Worm (Caenorhabditis elegans) whole organism, L1 larva: ENCODE results near the gene asm-1.

Source experiments
- C04F5.9 ChIP-seq: sonication (generic microtip); optimal IDR thresholded peaks from 2 replicates; lab custom pipeline; 2016; ENCODE audit warnings: missing genetic modification characterization, missing compliant biosample characterization
- C16A3.4 ChIP-seq: fragments of 150-350 bp; optimal IDR thresholded peaks from 2 replicates; lab custom pipeline; 2014; ENCODE audit warnings: missing biosample characterization, missing genetic modification characterization
- alr-1 ChIP-seq: fragments of 200-800 bp; sonication (Bioruptor generic); optimal IDR thresholded peaks from 2 replicates; lab custom pipeline; 2018; ENCODE audit warnings: borderline replicate concordance, mild to moderate bottlenecking, missing genetic modification characterization, missing compliant biosample characterization
- aly-2 ChIP-seq: fragments of 150-350 bp; optimal IDR thresholded peaks from 2 replicates; lab custom pipeline; 2014; ENCODE audit warnings: missing biosample characterization, missing genetic modification characterization
- ceh-63 ChIP-seq: fragments of 200-800 bp; sonication (Bioruptor generic); optimal IDR thresholded peaks from 2 replicates; lab custom pipeline; 2018; ENCODE audit warnings: mild to moderate bottlenecking, missing genetic modification characterization, missing compliant biosample characterization
- ceh-8 ChIP-seq: fragments of 200-800 bp; sonication (Bioruptor generic); optimal IDR thresholded peaks from 2 replicates; lab custom pipeline; 2018; ENCODE audit warnings: mild to moderate bottlenecking, missing genetic modification characterization, moderate library complexity, missing compliant biosample characterization
- ceh-82 ChIP-seq, 3 experiments: fragments of 150-350 bp in 1 of 3; sonication (generic microtip) in 2 of 3; optimal IDR thresholded peaks; 2 replicates each; lab custom pipeline; 2014 to 2017; ENCODE audit warnings: missing biosample characterization in 3 of 3, missing genetic modification characterization in 3 of 3
- ceh-90 ChIP-seq: sonication (generic microtip); optimal IDR thresholded peaks from 2 replicates; lab custom pipeline; 2016; ENCODE audit warnings: missing genetic modification characterization, missing compliant biosample characterization
- dpl-1 ChIP-seq, 3 experiments: fragments of 150-350 bp in 2 of 3; sonication (generic microtip) in 1 of 3; optimal IDR thresholded peaks; 2 replicates each; lab custom pipeline; 2014 to 2017; ENCODE audit warnings: missing biosample characterization in 3 of 3, missing genetic modification characterization in 3 of 3, missing genetic modification reagents in 3 of 3
- efl-1 ChIP-seq, 4 experiments: fragments of 150-350 bp; optimal IDR thresholded peaks in 3 of 4; peaks in 1 of 4; 1 replicate in 1 of 4; 2 replicates in 3 of 4; lab custom pipeline; 2014; ENCODE audit warnings: missing biosample characterization in 2 of 4, missing genetic modification characterization in 2 of 4, missing genetic modification reagents in 2 of 4
- efl-3 ChIP-seq: fragments of 200-800 bp; sonication (Bioruptor generic); optimal IDR thresholded peaks from 2 replicates; lab custom pipeline; 2018; ENCODE audit warnings: mild to moderate bottlenecking, missing genetic modification characterization, missing compliant biosample characterization
- egl-13 ChIP-seq: sonication (generic microtip); optimal IDR thresholded peaks from 2 replicates; lab custom pipeline; 2016; ENCODE audit warnings: missing genotype, missing genetic modification reagents, missing genetic modification characterization, missing compliant biosample characterization
- elt-2 ChIP-seq: sonication (generic microtip); optimal IDR thresholded peaks from 2 replicates; lab custom pipeline; 2016; ENCODE audit warnings: missing genetic modification characterization, mild to moderate bottlenecking, inconsistent platforms, missing compliant biosample characterization, missing genetic modification reagents
- elt-3 ChIP-seq, 6 experiments: fragments of 150-350 bp in 1 of 6; sonication (generic microtip); optimal IDR thresholded peaks; 2 replicates each; lab custom pipeline; 2017 to 2018; ENCODE audit warnings: missing biosample characterization in 6 of 6, missing genetic modification characterization in 6 of 6, inconsistent platforms in 1 of 6
- ets-5 ChIP-seq: fragments of 200-800 bp; sonication (Bioruptor generic); IDR thresholded peaks from 2 replicates; pipeline ENCODE4 v1.3.6; 2022; ENCODE audit warnings: missing genetic modification characterization, missing compliant biosample characterization
- fos-1 ChIP-seq: fragments of 150-350 bp; optimal IDR thresholded peaks from 2 replicates; lab custom pipeline; 2014; ENCODE audit warnings: missing biosample characterization, missing genetic modification characterization
- hlh-17 ChIP-seq: fragments of 200-800 bp; sonication (Bioruptor generic); optimal IDR thresholded peaks from 2 replicates; lab custom pipeline; 2018; ENCODE audit warnings: missing genetic modification characterization, mild to moderate bottlenecking, missing compliant biosample characterization, moderate library complexity, borderline replicate concordance
- hlh-4 ChIP-seq: sonication (generic microtip); optimal IDR thresholded peaks from 2 replicates; lab custom pipeline; 2016; ENCODE audit warnings: mild to moderate bottlenecking, missing genetic modification characterization, missing compliant biosample characterization
- isw-1 ChIP-seq: fragments of 200-800 bp; sonication (Bioruptor generic); IDR thresholded peaks from 2 replicates; pipeline ENCODE4 v1.3.6; 2022; ENCODE audit warnings: missing genetic modification characterization, missing compliant biosample characterization
- jun-1 ChIP-seq: fragments of 150-350 bp; optimal IDR thresholded peaks from 2 replicates; lab custom pipeline; 2014; ENCODE audit warnings: missing biosample characterization, missing genetic modification reagents, missing genetic modification characterization
- lin-13 ChIP-seq: fragments of 150-350 bp; optimal IDR thresholded peaks from 2 replicates; lab custom pipeline; 2014; ENCODE audit warnings: missing biosample characterization, missing genetic modification reagents, missing genetic modification characterization
- lin-14 ChIP-seq: fragments of 200-800 bp; sonication (Bioruptor generic); optimal IDR thresholded peaks from 2 replicates; lab custom pipeline; 2018; ENCODE audit warnings: mild to moderate bottlenecking, missing genetic modification characterization, moderate library complexity, missing compliant biosample characterization
- lin-35 ChIP-seq, 2 experiments: fragments of 150-350 bp; optimal IDR thresholded peaks; 2 replicates each; lab custom pipeline; 2014; ENCODE audit warnings: missing biosample characterization in 2 of 2, missing genetic modification characterization in 2 of 2, missing genetic modification reagents in 2 of 2
- lir-3 ChIP-seq: sonication (generic microtip); optimal IDR thresholded peaks from 2 replicates; lab custom pipeline; 2016; ENCODE audit warnings: mild to moderate bottlenecking, missing genetic modification characterization, moderate library complexity, missing compliant biosample characterization; ENCODE audit not compliant: poor library complexity
- mab-9 ChIP-seq: fragments of 200-800 bp; sonication (Bioruptor generic); IDR thresholded peaks from 2 replicates; pipeline ENCODE4 v1.3.6; 2022; ENCODE audit warnings: missing genetic modification reagents, missing genetic modification characterization, missing compliant biosample characterization
- mdl-1 ChIP-seq, 2 experiments: fragments of 150-350 bp; optimal IDR thresholded peaks; 2 replicates each; lab custom pipeline; 2014 to 2017; ENCODE audit warnings: missing biosample characterization in 2 of 2, missing genetic modification characterization in 2 of 2, inconsistent platforms in 1 of 2
- mep-1 ChIP-seq: fragments of 150-350 bp; optimal IDR thresholded peaks from 2 replicates; lab custom pipeline; 2014; ENCODE audit warnings: missing biosample characterization, missing genetic modification characterization
- nhr-11 ChIP-seq: fragments of 150-350 bp; optimal IDR thresholded peaks from 2 replicates; lab custom pipeline; 2014; ENCODE audit warnings: missing biosample characterization, missing genetic modification characterization
- nhr-20 ChIP-seq: sonication (generic microtip); optimal IDR thresholded peaks from 2 replicates; lab custom pipeline; 2016; ENCODE audit warnings: mild to moderate bottlenecking, missing genetic modification characterization, missing compliant biosample characterization
- nhr-237 ChIP-seq: fragments of 150-350 bp; optimal IDR thresholded peaks from 2 replicates; lab custom pipeline; 2014; ENCODE audit warnings: missing biosample characterization, missing genetic modification characterization
- nhr-28 ChIP-seq: fragments of 150-350 bp; optimal IDR thresholded peaks from 2 replicates; lab custom pipeline; 2014; ENCODE audit warnings: missing biosample characterization, missing genetic modification characterization
- nhr-71 ChIP-seq: sonication (generic microtip); optimal IDR thresholded peaks from 2 replicates; lab custom pipeline; 2016; ENCODE audit warnings: mild to moderate bottlenecking, missing genetic modification characterization, moderate library complexity, missing compliant biosample characterization
- nhr-76 ChIP-seq: sonication (generic microtip); optimal IDR thresholded peaks from 2 replicates; lab custom pipeline; 2017; ENCODE audit warnings: missing biosample characterization, missing genetic modification characterization
- nhr-77 ChIP-seq: fragments of 150-350 bp; optimal IDR thresholded peaks from 2 replicates; lab custom pipeline; 2014; ENCODE audit warnings: missing biosample characterization, missing genetic modification characterization
- pag-3 ChIP-seq: sonication (generic microtip); optimal IDR thresholded peaks from 2 replicates; lab custom pipeline; 2017; ENCODE audit warnings: missing genetic modification characterization, mild to moderate bottlenecking, missing compliant biosample characterization, antibody characterized with exemption, borderline replicate concordance; ENCODE audit not compliant: insufficient read depth
- pax-3 ChIP-seq: fragments of 200-800 bp; sonication (Bioruptor generic); optimal IDR thresholded peaks from 2 replicates; lab custom pipeline; 2018; ENCODE audit warnings: mild to moderate bottlenecking, missing genetic modification characterization, moderate library complexity, missing compliant biosample characterization
- skn-1 ChIP-seq: fragments of 150-350 bp; optimal IDR thresholded peaks from 2 replicates; lab custom pipeline; 2014; ENCODE audit warnings: missing biosample characterization, missing genetic modification characterization
- snu-23 ChIP-seq: sonication (generic microtip); optimal IDR thresholded peaks from 2 replicates; lab custom pipeline; 2016; ENCODE audit warnings: missing genetic modification characterization, missing compliant biosample characterization
- sptf-1 ChIP-seq: fragments of 150-350 bp; optimal IDR thresholded peaks from 2 replicates; lab custom pipeline; 2014; ENCODE audit warnings: missing biosample characterization, missing genetic modification characterization
- tbx-2 ChIP-seq: sonication (generic microtip); optimal IDR thresholded peaks from 2 replicates; lab custom pipeline; 2016; ENCODE audit warnings: missing genetic modification characterization, missing compliant biosample characterization
- unc-130 ChIP-seq: fragments of 150-350 bp; optimal IDR thresholded peaks from 2 replicates; lab custom pipeline; 2017; ENCODE audit warnings: missing biosample characterization, missing genetic modification characterization, inconsistent platforms
- unc-62 ChIP-seq: fragments of 150-350 bp; optimal IDR thresholded peaks from 2 replicates; lab custom pipeline; 2014; ENCODE audit warnings: missing biosample characterization, missing genetic modification reagents, missing genetic modification characterization
- unc-98 ChIP-seq: fragments of 200-800 bp; sonication (Bioruptor generic); IDR thresholded peaks from 2 replicates; pipeline ENCODE4 v1.3.6; 2022; ENCODE audit warnings: missing genetic modification characterization, missing compliant biosample characterization
- xbp-1 ChIP-seq: sonication (generic microtip); optimal IDR thresholded peaks from 2 replicates; lab custom pipeline; 2016; ENCODE audit warnings: missing genetic modification characterization, missing compliant biosample characterization
- zag-1 ChIP-seq: fragments of 150-350 bp; optimal IDR thresholded peaks from 2 replicates; lab custom pipeline; 2014; ENCODE audit warnings: missing biosample characterization, missing genetic modification characterization
- zip-4 ChIP-seq: fragments of 200-800 bp; sonication (Bioruptor generic); optimal IDR thresholded peaks from 2 replicates; lab custom pipeline; 2018; ENCODE audit warnings: mild to moderate bottlenecking, missing genetic modification characterization, moderate library complexity, missing compliant biosample characterization
- ztf-11 ChIP-seq, 2 experiments: sonication (generic microtip); optimal IDR thresholded peaks; 2 replicates each; lab custom pipeline; 2016 to 2017; ENCODE audit warnings: missing genetic modification characterization in 2 of 2, missing biosample characterization in 1 of 2, missing compliant biosample characterization in 1 of 2

Gene asm-1

ce11 chrII:6887319-6888005, 22.4 kb upstream of the asm-1 start, which contains the start of gene pmp-2:
TSS of gene pmp-2 (minus strand) at chrII:6887805.
- TF ChIP-seq hlh-4 (tag; lab: Kevin White, UChicago) (no peak), ceh-82 (tag; optimal IDR thresholded peaks at IDR 0.05; lab: Kevin White, UChicago) (no peak), elt-2 (peak; percentile 10), nhr-20 (peak; percentile 80), elt-3 (tag; optimal IDR thresholded peaks at IDR 0.05; lab: Kevin White, UChicago) (peak in 2 of 6 experiments; percentile 49 to 51), efl-1 (optimal IDR thresholded peaks at IDR 0.05; lab: Kevin White, UChicago) (no peak), efl-1 (GFP tag; optimal IDR thresholded peaks at IDR 0.05 in 1 of 2; lab: Kevin White, UChicago) (peak in 1 of 2 experiments; percentile 91), lin-35 (GFP tag; optimal IDR thresholded peaks at IDR 0.05; lab: Kevin White, UChicago) (peak in 1 of 2 experiments; percentile 4)

DNA sequence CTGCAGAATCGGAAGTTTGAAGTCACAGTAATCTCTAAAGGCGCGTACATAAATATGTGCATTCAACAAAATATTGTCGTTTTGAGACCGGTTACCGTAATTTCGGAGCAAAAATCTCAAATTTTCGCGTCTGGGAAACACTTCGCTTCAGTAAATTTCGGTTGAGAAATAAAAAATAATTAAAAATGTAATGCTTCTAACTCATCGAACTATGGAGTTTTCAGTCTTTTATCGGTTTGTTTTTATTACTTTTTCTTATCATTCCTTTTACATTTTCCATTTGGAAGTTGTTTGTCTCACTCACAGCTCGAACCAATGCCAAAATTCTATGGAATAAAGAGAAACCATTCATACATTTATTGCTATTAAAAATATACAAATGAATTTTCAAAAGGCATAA, 21.7 kb upstream of the asm-1 start:
- TF ChIP-seq ets-5 (GFP tag; lab: Robert Waterston, UW) (no peak), nhr-76 (tag; lab: Kevin White, UChicago) (no peak), nhr-11 (tag; lab: Kevin White, UChicago) (no peak), unc-130 (no peak), skn-1 (tag; lab: Kevin White, UChicago) (no peak), mab-9 (GFP tag; lab: Robert Waterston, UW) (0 out of 2 replicates have a peak, but pooled peaks have one; percentile 38), C16A3.4 (tag; lab: Kevin White, UChicago) (peak; percentile 39), mep-1 (tag; lab: Kevin White, UChicago) (no peak), dpl-1 (GFP tag; optimal IDR thresholded peaks at IDR 0.05; lab: Kevin White, UChicago) (peak in 1 of 3 experiments; percentile 18), ceh-63 (GFP tag; lab: Kevin White, UChicago) (no peak), pax-3 (peak; percentile 70), fos-1 (tag; lab: Kevin White, UChicago) (no peak), aly-2 (tag; lab: Kevin White, UChicago) (peak; percentile 99), ztf-11 (tag; optimal IDR thresholded peaks at IDR 0.05; lab: Kevin White, UChicago) (peak in 1 of 2 experiments; percentile 7), unc-62 (GFP tag; lab: Kevin White, UChicago) (no peak), nhr-71 (peak; percentile 84), lin-14 (GFP tag; lab: Kevin White, UChicago) (peak; percentile 51), nhr-77 (tag; lab: Kevin White, UChicago) (no peak), lir-3 (tag; lab: Kevin White, UChicago) (peak; percentile 46), ceh-8 (GFP tag; lab: Kevin White, UChicago) (no peak), nhr-28 (no peak), zip-4 (GFP tag; lab: Kevin White, UChicago) (peak; percentile 33), efl-3 (GFP tag; lab: Kevin White, UChicago) (no peak), C04F5.9 (tag; lab: Kevin White, UChicago) (peak; percentile 33), mdl-1 (tag; optimal IDR thresholded peaks at IDR 0.05; lab: Kevin White, UChicago) (no peak), nhr-237 (tag; lab: Kevin White, UChicago) (no peak), tbx-2 (tag; lab: Kevin White, UChicago) (peak; percentile 70), ceh-82 (tag; optimal IDR thresholded peaks at IDR 0.05; lab: Kevin White, UChicago) (no peak), hlh-17 (no peak), pag-3 (tag; lab: Kevin White, UChicago) (no peak), elt-2 (peak; percentile 17), isw-1 (no peak), ceh-90 (tag; lab: Kevin White, UChicago) (no peak), nhr-20 (peak; percentile 78), lin-13 (peak; percentile 18), elt-3 (tag; optimal IDR thresholded peaks at IDR 0.05; lab: Kevin White, UChicago) (no peak), hlh-4 (tag; lab: Kevin White, UChicago) (no peak), zag-1 (tag; lab: Kevin White, UChicago) (no peak), sptf-1 (tag; lab: Kevin White, UChicago) (no peak), alr-1 (tag; lab: Kevin White, UChicago) (no peak), jun-1 (tag; lab: Kevin White, UChicago) (no peak), xbp-1 (tag; lab: Kevin White, UChicago) (peak; percentile 40), unc-98 (GFP tag; lab: Robert Waterston, UW) (no peak), snu-23 (GFP tag; lab: Kevin White, UChicago) (peak; percentile 89), egl-13 (tag; lab: Kevin White, UChicago) (no peak)
